Fruit fly (Drosophila melanogaster): ENCODE data around the gene CG11555.

The CG11555 gene

dm6 chr2L:252174-252573 is 21.5 kb upstream of the CG11555 start, which contains the start of gene Rpp30 (continued):
- TF ChIP-seq zen2 (GFP tag; IDR thresholded peaks at IDR 0.05; ENCODE audit: partially characterized antibody) (0 out of 3 replicates have a peak, but pooled peaks have one; percentile 3), gfzf (GFP tag; optimal IDR thresholded peaks at IDR 0.05) (peak; percentile 92), bbx (GFP tag; IDR thresholded peaks at IDR 0.05; ENCODE audit: partially characterized antibody) (peak; percentile 14; the same call in 1 of the 2 replicates), CG14050 (GFP tag; IDR thresholded peaks at IDR 0.05) (no peak), repo (GFP tag; optimal IDR thresholded peaks at IDR 0.05) (no peak), CG1024 (GFP tag; IDR thresholded peaks at IDR 0.05) (no peak), row (GFP tag; IDR thresholded peaks at IDR 0.05) (peak; percentile 20; the same call in 1 of the 3 replicates), CG14710 (tag; optimal IDR thresholded peaks at IDR 0.05) (peak; percentile 28), Dp (GFP tag; optimal IDR thresholded peaks at IDR 0.05) (peak; percentile 59), pum (GFP tag; optimal IDR thresholded peaks at IDR 0.05) (no peak), YL-1 (GFP tag; optimal IDR thresholded peaks at IDR 0.05) (peak; percentile 80), CG13775 (GFP tag; optimal IDR thresholded peaks at IDR 0.05) (no peak), CG13624 (GFP tag; optimal IDR thresholded peaks at IDR 0.05) (no peak), CG8281 (tag; optimal IDR thresholded peaks at IDR 0.05) (no peak), CG11504 (tag; optimal IDR thresholded peaks at IDR 0.05) (peak; percentile 22), CG3163 (GFP tag; optimal IDR thresholded peaks at IDR 0.05) (no peak), sqz (GFP tag; optimal IDR thresholded peaks at IDR 0.05) (peak; percentile 97), stwl (tag; optimal IDR thresholded peaks at IDR 0.05) (peak; percentile 87), BEAF-32 (GFP tag; optimal IDR thresholded peaks at IDR 0.05) (peak; percentile 31), Pdp1 (GFP tag; optimal IDR thresholded peaks at IDR 0.05) (peak in 1 of 2 experiments; percentile 9), Xrp1 (GFP tag; IDR thresholded peaks at IDR 0.05) (no peak), CG34224 (GFP tag; IDR thresholded peaks at IDR 0.05; ENCODE audit: partially characterized antibody) (0 out of 3 replicates have a peak, but pooled peaks have one; percentile 20), toy (GFP tag; IDR thresholded peaks at IDR 0.05) (no peak), hth (optimal IDR thresholded peaks at IDR 0.05) (no peak), Eip74EF (GFP tag; optimal IDR thresholded peaks at IDR 0.05) (no peak), CG3847 (GFP tag; IDR thresholded peaks at IDR 0.05) (peak; percentile 65), Lhr (GFP tag; optimal IDR thresholded peaks at IDR 0.05) (peak; percentile 61), Sin3A (optimal IDR thresholded peaks at IDR 0.05) (peak; percentile 43), Max (GFP tag; optimal IDR thresholded peaks at IDR 0.05) (peak; percentile 60), Ravus (GFP tag; IDR thresholded peaks at IDR 0.05) (no peak), Fer1 (GFP tag; optimal IDR thresholded peaks at IDR 0.05) (peak; percentile 21), Dll (GFP tag; IDR thresholded peaks at IDR 0.05; ENCODE audit: partially characterized antibody) (peak; percentile 49; the same call in 2 of the 4 replicates), bsh (GFP tag; optimal IDR thresholded peaks at IDR 0.05) (no peak), CG33213 (GFP tag; optimal IDR thresholded peaks at IDR 0.05) (peak; percentile 10), CG34422 (GFP tag; IDR thresholded peaks at IDR 0.05) (peak; percentile 53; the same call in 1 of the 3 replicates), E2f2 (GFP tag; IDR thresholded peaks at IDR 0.05) (peak; percentile 69), hkb (optimal IDR thresholded peaks at IDR 0.05) (peak; percentile 56), hkb (GFP tag; IDR thresholded peaks at IDR 0.05) (no peak), Scr (GFP tag; IDR thresholded peaks at IDR 0.05; ENCODE audit: partially characterized antibody) (peak; percentile 22; the same call in 1 of the 2 replicates), scrt (GFP tag; optimal IDR thresholded peaks at IDR 0.05) (peak; percentile 95), fd102C (GFP tag; optimal IDR thresholded peaks at IDR 0.05) (no peak), cwo (GFP tag; optimal IDR thresholded peaks at IDR 0.05) (no peak), MBD-R2 (GFP tag; IDR thresholded peaks at IDR 0.05) (peak; percentile 95), ftz-f1 (GFP tag; optimal IDR thresholded peaks at IDR 0.05) (peak; percentile 74), amos (GFP tag; IDR thresholded peaks at IDR 0.05; ENCODE audit: partially characterized antibody) (peak; percentile 27; the same call in 1 of the 2 replicates)
